Worm (Caenorhabditis elegans) whole organism, young adult: ENCODE results near the gene npa-1.

Source experiments
- B0035.1 ChIP-seq: sonication (generic microtip); optimal IDR thresholded peaks from 2 replicates; lab custom pipeline; 2016; ENCODE audit warnings: missing genetic modification characterization, mild to moderate bottlenecking, missing compliant biosample characterization, missing genotype, missing genetic modification reagents
- C06A6.2 ChIP-seq: fragments of 200-800 bp; sonication (Bioruptor generic); conservative IDR thresholded peaks from 2 replicates; pipeline ENCODE4 v1.3.6; 2022; ENCODE audit warnings: missing genetic modification characterization, missing compliant biosample characterization
- F10E7.11 ChIP-seq: sonication (generic microtip); optimal IDR thresholded peaks from 2 replicates; lab custom pipeline; 2017; ENCODE audit warnings: mild to moderate bottlenecking, missing genetic modification characterization, moderate library complexity, missing compliant biosample characterization
- F23B12.7 ChIP-seq: sonication (generic microtip); optimal IDR thresholded peaks from 2 replicates; lab custom pipeline; 2017; ENCODE audit warnings: missing genetic modification characterization, mild to moderate bottlenecking, missing compliant biosample characterization, antibody characterized with exemption, moderate library complexity; ENCODE audit not compliant: insufficient read depth
- F52B5.7 ChIP-seq: sonication (generic microtip); optimal IDR thresholded peaks from 2 replicates; lab custom pipeline; 2016; ENCODE audit warnings: mild to moderate bottlenecking, missing genetic modification characterization, missing compliant biosample characterization
- F55B11.4 ChIP-seq: sonication (generic microtip); optimal IDR thresholded peaks from 2 replicates; lab custom pipeline; 2016; ENCODE audit warnings: missing compliant biosample characterization, missing genetic modification characterization, borderline replicate concordance; ENCODE audit not compliant: insufficient read depth
- F57C9.4 ChIP-seq: sonication (generic microtip); optimal IDR thresholded peaks from 2 replicates; lab custom pipeline; 2017; ENCODE audit warnings: mild to moderate bottlenecking, missing genetic modification characterization, missing compliant biosample characterization
- K12H6.12 ChIP-seq: fragments of 200-800 bp; sonication (Bioruptor generic); optimal IDR thresholded peaks from 2 replicates; lab custom pipeline; 2018; ENCODE audit warnings: mild to moderate bottlenecking, missing genetic modification characterization, missing compliant biosample characterization
- Y67H2A.10 ChIP-seq: fragments of 200-800 bp; sonication (Bioruptor generic); conservative IDR thresholded peaks from 2 replicates; pipeline ENCODE4 v1.3.6; 2022; ENCODE audit warnings: missing genetic modification reagents, missing genetic modification characterization, missing compliant biosample characterization
- ama-1 ChIP-seq, 3 experiments: fragments of 150-350 bp in 1 of 3; sonication (generic microtip) in 2 of 3; optimal IDR thresholded peaks; 2 replicates each; lab custom pipeline; 2014 to 2018; ENCODE audit warnings: missing biosample characterization in 2 of 3, missing genetic modification characterization in 2 of 3, missing genetic modification reagents in 2 of 3
- aptf-2 ChIP-seq: fragments of 200-800 bp; sonication (Bioruptor generic); conservative IDR thresholded peaks from 2 replicates; pipeline ENCODE4 v1.3.6; 2022; ENCODE audit warnings: missing genetic modification reagents, missing genetic modification characterization, missing compliant biosample characterization
- atf-7 ChIP-seq: sonication (generic microtip); optimal IDR thresholded peaks from 2 replicates; lab custom pipeline; 2017; ENCODE audit warnings: mild to moderate bottlenecking, missing genetic modification characterization, missing compliant biosample characterization
- athp-1 ChIP-seq: sonication (generic microtip); optimal IDR thresholded peaks from 2 replicates; lab custom pipeline; 2017; ENCODE audit warnings: mild to moderate bottlenecking, missing genetic modification characterization, missing compliant biosample characterization
- attf-6 ChIP-seq: fragments of 200-800 bp; sonication (Bioruptor generic); IDR thresholded peaks from 2 replicates; pipeline ENCODE4 v1.3.6; 2022; ENCODE audit warnings: missing genetic modification reagents, missing genetic modification characterization, missing compliant biosample characterization
- bed-1 ChIP-seq: fragments of 200-800 bp; sonication (Bioruptor generic); IDR thresholded peaks from 2 replicates; pipeline ENCODE4 v1.3.6; 2022; ENCODE audit warnings: missing genetic modification reagents, missing genetic modification characterization, missing compliant biosample characterization
- ccch-3 ChIP-seq: fragments of 200-800 bp; sonication (Bioruptor generic); optimal IDR thresholded peaks from 2 replicates; lab custom pipeline; 2018; ENCODE audit warnings: mild to moderate bottlenecking, missing genetic modification characterization, missing compliant biosample characterization
- cebp-1 ChIP-seq, 2 experiments: fragments of 200-800 bp in 1 of 2; sonication (Bioruptor generic) in 1 of 2; sonication (generic microtip) in 1 of 2; IDR thresholded peaks in 1 of 2; optimal IDR thresholded peaks in 1 of 2; 2 replicates each; pipeline versions ENCODE4 v1.3.6 to Lab custom; 2017 to 2022; ENCODE audit warnings: missing compliant biosample characterization in 2 of 2, missing genetic modification characterization in 2 of 2, mild to moderate bottlenecking in 1 of 2, missing genetic modification reagents in 1 of 2, moderate library complexity in 1 of 2
- cebp-2 ChIP-seq: fragments of 200-800 bp; sonication (Bioruptor generic); IDR thresholded peaks from 2 replicates; pipeline ENCODE4 v1.3.6; 2022; ENCODE audit warnings: missing genetic modification characterization, missing compliant biosample characterization
- ceh-27 ChIP-seq: fragments of 200-800 bp; sonication (Bioruptor generic); optimal IDR thresholded peaks from 2 replicates; lab custom pipeline; 2018; ENCODE audit warnings: mild to moderate bottlenecking, missing genetic modification characterization, moderate library complexity, missing compliant biosample characterization
- chd-7 ChIP-seq: sonication (generic microtip); optimal IDR thresholded peaks from 2 replicates; lab custom pipeline; 2016; ENCODE audit warnings: mild to moderate bottlenecking, missing genetic modification characterization, moderate library complexity, missing compliant biosample characterization
- efl-1 ChIP-seq: fragments of 150-350 bp; optimal IDR thresholded peaks from 2 replicates; lab custom pipeline; 2014; ENCODE audit warnings: missing biosample characterization, missing genetic modification reagents, missing genetic modification characterization
- fkh-3 ChIP-seq: sonication (generic microtip); optimal IDR thresholded peaks from 2 replicates; lab custom pipeline; 2016; ENCODE audit warnings: mild to moderate bottlenecking, missing genetic modification characterization, missing compliant biosample characterization
- hlh-12 ChIP-seq: sonication (generic microtip); optimal IDR thresholded peaks from 2 replicates; lab custom pipeline; 2016; ENCODE audit warnings: missing genetic modification characterization, missing compliant biosample characterization
- hlh-26 ChIP-seq: fragments of 200-800 bp; sonication (Bioruptor generic); conservative IDR thresholded peaks from 2 replicates; pipeline ENCODE4 v1.3.6; 2022; ENCODE audit warnings: missing genetic modification reagents, missing genetic modification characterization, missing compliant biosample characterization
- hmg-1.2 ChIP-seq: fragments of 200-800 bp; sonication (Bioruptor generic); IDR thresholded peaks from 2 replicates; pipeline ENCODE4 v1.3.6; 2022; ENCODE audit warnings: missing genetic modification reagents, missing genetic modification characterization, missing compliant biosample characterization
- hrde-1 ChIP-seq: sonication (generic microtip); optimal IDR thresholded peaks from 2 replicates; lab custom pipeline; 2016; ENCODE audit warnings: missing genetic modification characterization, mild to moderate bottlenecking, missing compliant biosample characterization, moderate library complexity, missing genotype, missing genetic modification reagents, borderline replicate concordance
- hsf-1 ChIP-seq: fragments of 200-800 bp; sonication (Bioruptor generic); IDR thresholded peaks from 2 replicates; pipeline ENCODE4 v1.3.6; 2022; ENCODE audit warnings: missing genetic modification reagents, missing genetic modification characterization, missing compliant biosample characterization
- lag-1 ChIP-seq: fragments of 200-800 bp; sonication (Bioruptor generic); IDR thresholded peaks from 2 replicates; pipeline ENCODE4 v1.3.6; 2022; ENCODE audit warnings: missing genetic modification reagents, missing genetic modification characterization, missing compliant biosample characterization
- lin-40 ChIP-seq: sonication (generic microtip); optimal IDR thresholded peaks from 2 replicates; lab custom pipeline; 2016; ENCODE audit warnings: missing genetic modification characterization, mild to moderate bottlenecking, missing compliant biosample characterization, missing genotype, missing genetic modification reagents
- lin-54 ChIP-seq: fragments of 200-800 bp; sonication (Bioruptor generic); optimal IDR thresholded peaks from 2 replicates; lab custom pipeline; 2018; ENCODE audit warnings: mild to moderate bottlenecking, missing genetic modification characterization, missing compliant biosample characterization
- madf-10 ChIP-seq: sonication (generic microtip); optimal IDR thresholded peaks from 2 replicates; lab custom pipeline; 2016; ENCODE audit warnings: mild to moderate bottlenecking, missing genetic modification characterization, missing compliant biosample characterization
- madf-3 ChIP-seq: fragments of 200-800 bp; sonication (Bioruptor generic); IDR thresholded peaks from 2 replicates; pipeline ENCODE4 v1.3.6; 2022; ENCODE audit warnings: missing genetic modification reagents, missing genetic modification characterization, missing compliant biosample characterization
- madf-6 ChIP-seq: fragments of 200-800 bp; sonication (Bioruptor generic); IDR thresholded peaks from 2 replicates; pipeline ENCODE4 v1.3.6; 2022; ENCODE audit warnings: missing genetic modification reagents, missing genetic modification characterization, missing compliant biosample characterization
- mcd-1 ChIP-seq: fragments of 200-800 bp; sonication (Bioruptor generic); IDR thresholded peaks from 2 replicates; pipeline ENCODE4 v1.3.6; 2022; ENCODE audit warnings: missing genetic modification reagents, missing genetic modification characterization, missing compliant biosample characterization
- mel-28 ChIP-seq: sonication (generic microtip); optimal IDR thresholded peaks from 2 replicates; lab custom pipeline; 2016; ENCODE audit warnings: borderline replicate concordance, mild to moderate bottlenecking, missing genetic modification characterization, missing compliant biosample characterization
- mes-4 ChIP-seq: sonication (generic microtip); optimal IDR thresholded peaks from 2 replicates; lab custom pipeline; 2016; ENCODE audit warnings: missing genotype, missing genetic modification characterization, missing compliant biosample characterization
- mxl-1 ChIP-seq: sonication (generic microtip); optimal IDR thresholded peaks from 2 replicates; lab custom pipeline; 2016; ENCODE audit warnings: missing genetic modification characterization, missing compliant biosample characterization
- nfya-1 ChIP-seq: sonication (generic microtip); optimal IDR thresholded peaks from 2 replicates; lab custom pipeline; 2017; ENCODE audit warnings: antibody characterized with exemption, missing compliant biosample characterization, missing genetic modification characterization, borderline replicate concordance; ENCODE audit not compliant: insufficient read depth
- nfyb-1 ChIP-seq: fragments of 200-800 bp; sonication (Bioruptor generic); IDR thresholded peaks from 2 replicates; pipeline ENCODE4 v1.3.6; 2022; ENCODE audit warnings: missing genetic modification reagents, missing genetic modification characterization, missing compliant biosample characterization
- nhr-27 ChIP-seq: fragments of 200-800 bp; sonication (Bioruptor generic); optimal IDR thresholded peaks from 2 replicates; lab custom pipeline; 2018; ENCODE audit warnings: mild to moderate bottlenecking, missing genetic modification characterization, moderate library complexity, missing compliant biosample characterization
- nhr-80 ChIP-seq: sonication (generic microtip); optimal IDR thresholded peaks from 2 replicates; lab custom pipeline; 2016; ENCODE audit warnings: missing genetic modification characterization, missing compliant biosample characterization
- rcor-1 ChIP-seq: fragments of 200-800 bp; sonication (Bioruptor generic); IDR thresholded peaks from 2 replicates; pipeline ENCODE4 v1.3.6; 2022; ENCODE audit warnings: missing genetic modification reagents, missing genetic modification characterization, missing compliant biosample characterization
- repo-1 ChIP-seq: sonication (generic microtip); optimal IDR thresholded peaks from 2 replicates; lab custom pipeline; 2017; ENCODE audit warnings: mild to moderate bottlenecking, missing genetic modification characterization, missing compliant biosample characterization
- snpc-1.3 ChIP-seq: sonication (generic microtip); optimal IDR thresholded peaks from 2 replicates; lab custom pipeline; 2017; ENCODE audit warnings: missing genetic modification characterization, mild to moderate bottlenecking, missing compliant biosample characterization, antibody characterized with exemption, moderate library complexity, missing genotype, missing genetic modification reagents; ENCODE audit not compliant: insufficient read depth
- sptf-2 ChIP-seq: fragments of 200-800 bp; sonication (Bioruptor generic); optimal IDR thresholded peaks from 2 replicates; lab custom pipeline; 2018; ENCODE audit warnings: mild to moderate bottlenecking, missing genetic modification characterization, missing compliant biosample characterization
- tbp1 ChIP-seq: fragments of 200-800 bp; sonication (Bioruptor generic); optimal IDR thresholded peaks from 2 replicates; lab custom pipeline; 2018; ENCODE audit warnings: mild to moderate bottlenecking, missing genetic modification characterization, missing compliant biosample characterization
- unc-130 ChIP-seq: sonication (generic microtip); optimal IDR thresholded peaks from 2 replicates; lab custom pipeline; 2016; ENCODE audit warnings: missing genetic modification reagents, missing genetic modification characterization, missing compliant biosample characterization
- ztf-6 ChIP-seq: fragments of 200-800 bp; sonication (Bioruptor generic); IDR thresholded peaks from 2 replicates; pipeline ENCODE4 v1.3.6; 2022; ENCODE audit warnings: missing genetic modification reagents, missing genetic modification characterization, missing compliant biosample characterization

npa-1 gene

ce11 chrV:7084612-7085139 is 9.1 kb downstream of the npa-1 start, which contains the start of gene mys-1 (continued):
- TF ChIP-seq chd-7 (tag; lab: Kevin White, UChicago) (no peak), mes-4 (tag; lab: Kevin White, UChicago) (no peak), sptf-2 (GFP tag; lab: Kevin White, UChicago) (no peak), snpc-1.3 (tag; lab: Kevin White, UChicago) (no peak), mel-28 (tag; lab: Kevin White, UChicago) (no peak), cebp-2 (GFP tag; lab: Robert Waterston, UW) (no peak), efl-1 (peak; percentile 79), hsf-1 (GFP tag; lab: Robert Waterston, UW) (no peak), tbp1 (GFP tag; lab: Kevin White, UChicago) (peak; percentile 14), hrde-1 (tag; lab: Kevin White, UChicago) (no peak), lin-54 (GFP tag; lab: Kevin White, UChicago) (peak; percentile 99), B0035.1 (tag; lab: Kevin White, UChicago) (no peak), nhr-80 (tag; lab: Kevin White, UChicago) (no peak), C06A6.2 (GFP tag; lab: Robert Waterston, UW) (no peak), unc-130 (GFP tag; lab: Kevin White, UChicago) (peak; percentile 56), hlh-26 (no peak), ztf-6 (GFP tag; lab: Robert Waterston, UW) (no peak), F23B12.7 (tag; lab: Kevin White, UChicago) (peak; percentile 26), madf-3 (GFP tag; lab: Robert Waterston, UW) (no peak), fkh-3 (tag; lab: Kevin White, UChicago) (no peak), madf-6 (GFP tag; lab: Robert Waterston, UW) (peak; percentile 49), hmg-1.2 (GFP tag; lab: Robert Waterston, UW) (no peak), attf-6 (GFP tag; lab: Robert Waterston, UW) (no peak), F52B5.7 (no peak), nfya-1 (tag; lab: Kevin White, UChicago) (no peak), lag-1 (GFP tag; lab: Robert Waterston, UW) (no peak), Y67H2A.10 (no peak), mcd-1 (GFP tag; lab: Robert Waterston, UW) (peak; percentile 66), aptf-2 (GFP tag; lab: Robert Waterston, UW) (no peak), F10E7.11 (tag; lab: Kevin White, UChicago) (no peak), ccch-3 (GFP tag; lab: Kevin White, UChicago) (no peak), cebp-1 (GFP tag; IDR thresholded peaks at IDR 0.05; lab: Robert Waterston, UW) (no peak), cebp-1 (tag; optimal IDR thresholded peaks at IDR 0.05; lab: Kevin White, UChicago) (peak; percentile 70), nhr-27 (no peak), ceh-27 (GFP tag; lab: Kevin White, UChicago) (peak; percentile 13), nfyb-1 (GFP tag; lab: Robert Waterston, UW) (no peak), atf-7 (tag; lab: Kevin White, UChicago) (no peak), K12H6.12 (tag; lab: Kevin White, UChicago) (peak; percentile 10), ama-1 (optimal IDR thresholded peaks at IDR 0.05; lab: Kevin White, UChicago) (no peak), ama-1 (GFP tag; optimal IDR thresholded peaks at IDR 0.05; lab: Kevin White, UChicago) (no peak), lin-40 (tag; lab: Kevin White, UChicago) (no peak), rcor-1 (no peak), hlh-12 (tag; lab: Kevin White, UChicago) (no peak), F57C9.4 (tag; lab: Kevin White, UChicago) (no peak), athp-1 (tag; lab: Kevin White, UChicago) (no peak), madf-10 (tag; lab: Kevin White, UChicago) (peak; percentile 11), bed-1 (GFP tag; lab: Robert Waterston, UW) (no peak), F55B11.4 (tag; lab: Kevin White, UChicago) (no peak), mxl-1 (tag; lab: Kevin White, UChicago) (no peak), repo-1 (tag; lab: Kevin White, UChicago) (no peak)
